Worm (Caenorhabditis elegans) whole organism, young adult: ENCODE data around the gene Y50E8A.5.

Source experiments
- B0261.1 ChIP-seq: sonication (generic microtip); optimal IDR thresholded peaks from 2 replicates; lab custom pipeline; 2016; ENCODE audit warnings: mild to moderate bottlenecking, missing genetic modification characterization, moderate library complexity, missing compliant biosample characterization
- C17E4.6 ChIP-seq: fragments of 200-800 bp; sonication (Bioruptor generic); IDR thresholded peaks from 2 replicates; pipeline ENCODE4 v1.3.6; 2022; ENCODE audit warnings: missing genetic modification reagents, missing genetic modification characterization, missing compliant biosample characterization
- F10E7.11 ChIP-seq: sonication (generic microtip); optimal IDR thresholded peaks from 2 replicates; lab custom pipeline; 2017; ENCODE audit warnings: mild to moderate bottlenecking, missing genetic modification characterization, moderate library complexity, missing compliant biosample characterization
- T07F8.4 ChIP-seq: sonication (generic microtip); optimal IDR thresholded peaks from 2 replicates; lab custom pipeline; 2016; ENCODE audit warnings: mild to moderate bottlenecking, missing genetic modification characterization, moderate library complexity, missing compliant biosample characterization
- T26A5.8 ChIP-seq: sonication (generic microtip); optimal IDR thresholded peaks from 2 replicates; lab custom pipeline; 2016; ENCODE audit warnings: missing genetic modification characterization, missing compliant biosample characterization
- Y53F4B.3 ChIP-seq: fragments of 200-800 bp; sonication (Bioruptor generic); IDR thresholded peaks from 2 replicates; pipeline ENCODE4 v1.3.6; 2022; ENCODE audit warnings: missing genetic modification reagents, missing genetic modification characterization, missing compliant biosample characterization
- ZK185.1 ChIP-seq: sonication (generic microtip); optimal IDR thresholded peaks from 2 replicates; lab custom pipeline; 2016; ENCODE audit warnings: mild to moderate bottlenecking, missing genetic modification characterization, missing compliant biosample characterization; ENCODE audit not compliant: poor library complexity, severe bottlenecking
- ama-1 ChIP-seq, 3 experiments: fragments of 150-350 bp in 1 of 3; sonication (generic microtip) in 2 of 3; optimal IDR thresholded peaks; 2 replicates each; lab custom pipeline; 2014 to 2018; ENCODE audit warnings: missing biosample characterization in 2 of 3, missing genetic modification characterization in 2 of 3, missing genetic modification reagents in 2 of 3
- attf-5 ChIP-seq: fragments of 200-800 bp; sonication (Bioruptor generic); optimal IDR thresholded peaks from 2 replicates; lab custom pipeline; 2018; ENCODE audit warnings: mild to moderate bottlenecking, missing genetic modification characterization, missing compliant biosample characterization
- attf-6 ChIP-seq: fragments of 200-800 bp; sonication (Bioruptor generic); IDR thresholded peaks from 2 replicates; pipeline ENCODE4 v1.3.6; 2022; ENCODE audit warnings: missing genetic modification reagents, missing genetic modification characterization, missing compliant biosample characterization
- bed-1 ChIP-seq: fragments of 200-800 bp; sonication (Bioruptor generic); IDR thresholded peaks from 2 replicates; pipeline ENCODE4 v1.3.6; 2022; ENCODE audit warnings: missing genetic modification reagents, missing genetic modification characterization, missing compliant biosample characterization
- ccch-3 ChIP-seq: fragments of 200-800 bp; sonication (Bioruptor generic); optimal IDR thresholded peaks from 2 replicates; lab custom pipeline; 2018; ENCODE audit warnings: mild to moderate bottlenecking, missing genetic modification characterization, missing compliant biosample characterization
- cebp-1 ChIP-seq, 2 experiments: fragments of 200-800 bp in 1 of 2; sonication (Bioruptor generic) in 1 of 2; sonication (generic microtip) in 1 of 2; IDR thresholded peaks in 1 of 2; optimal IDR thresholded peaks in 1 of 2; 2 replicates each; pipeline versions ENCODE4 v1.3.6 to Lab custom; 2017 to 2022; ENCODE audit warnings: missing compliant biosample characterization in 2 of 2, missing genetic modification characterization in 2 of 2, mild to moderate bottlenecking in 1 of 2, missing genetic modification reagents in 1 of 2, moderate library complexity in 1 of 2
- ceh-27 ChIP-seq: fragments of 200-800 bp; sonication (Bioruptor generic); optimal IDR thresholded peaks from 2 replicates; lab custom pipeline; 2018; ENCODE audit warnings: mild to moderate bottlenecking, missing genetic modification characterization, moderate library complexity, missing compliant biosample characterization
- dox-1 ChIP-seq: fragments of 200-800 bp; sonication (Bioruptor generic); IDR thresholded peaks from 2 replicates; pipeline ENCODE4 v1.3.6; 2022; ENCODE audit warnings: missing genetic modification reagents, missing genetic modification characterization, missing compliant biosample characterization
- ekl-4 ChIP-seq: fragments of 200-800 bp; sonication (Bioruptor generic); IDR thresholded peaks from 2 replicates; pipeline ENCODE4 v1.3.6; 2022; ENCODE audit warnings: missing genetic modification reagents, missing genetic modification characterization, missing compliant biosample characterization
- ets-4 ChIP-seq: fragments of 200-800 bp; sonication (Bioruptor generic); optimal IDR thresholded peaks from 2 replicates; lab custom pipeline; 2018; ENCODE audit warnings: mild to moderate bottlenecking, missing genetic modification characterization, missing compliant biosample characterization
- hmg-1.2 ChIP-seq: fragments of 200-800 bp; sonication (Bioruptor generic); IDR thresholded peaks from 2 replicates; pipeline ENCODE4 v1.3.6; 2022; ENCODE audit warnings: missing genetic modification reagents, missing genetic modification characterization, missing compliant biosample characterization
- lag-1 ChIP-seq: fragments of 200-800 bp; sonication (Bioruptor generic); IDR thresholded peaks from 2 replicates; pipeline ENCODE4 v1.3.6; 2022; ENCODE audit warnings: missing genetic modification reagents, missing genetic modification characterization, missing compliant biosample characterization
- let-526 ChIP-seq: fragments of 200-800 bp; sonication (Bioruptor generic); IDR thresholded peaks from 2 replicates; pipeline ENCODE4 v1.3.6; 2022; ENCODE audit warnings: missing genetic modification reagents, missing genetic modification characterization, missing compliant biosample characterization
- let-607 ChIP-seq, 2 experiments: fragments of 200-800 bp in 1 of 2; sonication (Bioruptor generic) in 1 of 2; sonication (generic microtip) in 1 of 2; optimal IDR thresholded peaks; 2 replicates each; lab custom pipeline; 2016 to 2018; ENCODE audit warnings: mild to moderate bottlenecking in 2 of 2, missing compliant biosample characterization in 2 of 2, missing genetic modification characterization in 2 of 2, moderate library complexity in 2 of 2, missing genotype in 1 of 2
- lin-26 ChIP-seq: fragments of 200-800 bp; sonication (Bioruptor generic); IDR thresholded peaks from 2 replicates; pipeline ENCODE4 v1.3.6; 2022; ENCODE audit warnings: missing genetic modification reagents, missing genetic modification characterization, missing compliant biosample characterization
- lir-1 ChIP-seq: fragments of 200-800 bp; sonication (Bioruptor generic); conservative IDR thresholded peaks from 2 replicates; pipeline ENCODE4 v1.3.6; 2022; ENCODE audit warnings: missing genetic modification reagents, missing genetic modification characterization, missing compliant biosample characterization
- madf-10 ChIP-seq: sonication (generic microtip); optimal IDR thresholded peaks from 2 replicates; lab custom pipeline; 2016; ENCODE audit warnings: mild to moderate bottlenecking, missing genetic modification characterization, missing compliant biosample characterization
- mxl-1 ChIP-seq: sonication (generic microtip); optimal IDR thresholded peaks from 2 replicates; lab custom pipeline; 2016; ENCODE audit warnings: missing genetic modification characterization, missing compliant biosample characterization
- nhr-27 ChIP-seq: fragments of 200-800 bp; sonication (Bioruptor generic); optimal IDR thresholded peaks from 2 replicates; lab custom pipeline; 2018; ENCODE audit warnings: mild to moderate bottlenecking, missing genetic modification characterization, moderate library complexity, missing compliant biosample characterization
- nhr-80 ChIP-seq: sonication (generic microtip); optimal IDR thresholded peaks from 2 replicates; lab custom pipeline; 2016; ENCODE audit warnings: missing genetic modification characterization, missing compliant biosample characterization
- pbrm-1 ChIP-seq: fragments of 200-800 bp; sonication (Bioruptor generic); IDR thresholded peaks from 2 replicates; pipeline ENCODE4 v1.3.6; 2022; ENCODE audit warnings: missing genetic modification reagents, missing genetic modification characterization, missing compliant biosample characterization
- rec-8 ChIP-seq, 2 experiments: sonication (generic microtip); optimal IDR thresholded peaks; 2 replicates each; lab custom pipeline; 2016; ENCODE audit warnings: mild to moderate bottlenecking in 2 of 2, missing genetic modification characterization in 2 of 2, missing genetic modification reagents in 2 of 2, missing genotype in 2 of 2, missing biosample characterization in 1 of 2, missing compliant biosample characterization in 1 of 2, moderate library complexity in 1 of 2
- sdz-38 ChIP-seq: sonication (generic microtip); optimal IDR thresholded peaks from 2 replicates; lab custom pipeline; 2016; ENCODE audit warnings: missing genotype, missing genetic modification characterization, missing compliant biosample characterization
- sea-2 ChIP-seq: fragments of 200-800 bp; sonication (Bioruptor generic); IDR thresholded peaks from 2 replicates; pipeline ENCODE4 v1.3.6; 2022; ENCODE audit warnings: missing genetic modification characterization, missing compliant biosample characterization
- snpc-3.4 ChIP-seq: sonication (generic microtip); optimal IDR thresholded peaks from 2 replicates; lab custom pipeline; 2017; ENCODE audit warnings: missing genetic modification characterization, mild to moderate bottlenecking, missing compliant biosample characterization, antibody characterized with exemption, moderate library complexity, missing genotype, missing genetic modification reagents
- unc-130 ChIP-seq: sonication (generic microtip); optimal IDR thresholded peaks from 2 replicates; lab custom pipeline; 2016; ENCODE audit warnings: missing genetic modification reagents, missing genetic modification characterization, missing compliant biosample characterization
- unc-62 ChIP-seq: fragments of 150-350 bp; optimal IDR thresholded peaks from 2 replicates; lab custom pipeline; 2014; ENCODE audit warnings: missing biosample characterization, missing genetic modification reagents, missing genetic modification characterization
- ztf-3 ChIP-seq: fragments of 200-800 bp; sonication (Bioruptor generic); optimal IDR thresholded peaks from 2 replicates; lab custom pipeline; 2018; ENCODE audit warnings: mild to moderate bottlenecking, missing genetic modification characterization, missing compliant biosample characterization
- ztf-6 ChIP-seq: fragments of 200-800 bp; sonication (Bioruptor generic); IDR thresholded peaks from 2 replicates; pipeline ENCODE4 v1.3.6; 2022; ENCODE audit warnings: missing genetic modification reagents, missing genetic modification characterization, missing compliant biosample characterization

Y50E8A.5 gene

ce11 chrV:14779644-14780043 is 42.9 kb upstream of the Y50E8A.5 start, which contains the start of the genes scrm-7 and Y50E8A.10:
Gene scrm-7 (minus strand): TSS chrV:14779744.
Gene Y50E8A.10 (plus strand): TSS chrV:14779996.
- TF ChIP-seq T26A5.8 (tag; lab: Kevin White, UChicago) (no peak), sdz-38 (tag; lab: Kevin White, UChicago) (no peak), dox-1 (GFP tag; lab: Robert Waterston, UW) (no peak), rec-8 (tag; optimal IDR thresholded peaks at IDR 0.05; lab: Kevin White, UChicago) (no peak), B0261.1 (tag; lab: Kevin White, UChicago) (no peak), ZK185.1 (tag; lab: Kevin White, UChicago) (no peak), bed-1 (GFP tag; lab: Robert Waterston, UW) (no peak), C17E4.6 (no peak), sea-2 (GFP tag; lab: Robert Waterston, UW) (no peak), ets-4 (GFP tag; lab: Kevin White, UChicago) (no peak), hmg-1.2 (GFP tag; lab: Robert Waterston, UW) (no peak), ceh-27 (GFP tag; lab: Kevin White, UChicago) (no peak), pbrm-1 (GFP tag; lab: Robert Waterston, UW) (no peak), nhr-80 (tag; lab: Kevin White, UChicago) (no peak), attf-6 (GFP tag; lab: Robert Waterston, UW) (no peak), Y53F4B.3 (no peak), ccch-3 (GFP tag; lab: Kevin White, UChicago) (no peak), ama-1 (optimal IDR thresholded peaks at IDR 0.05; lab: Kevin White, UChicago) (no peak), ama-1 (GFP tag; optimal IDR thresholded peaks at IDR 0.05; lab: Kevin White, UChicago) (no peak), let-607 (tag; optimal IDR thresholded peaks at IDR 0.05; lab: Kevin White, UChicago) (no peak)

- TF ChIP-seq madf-10 (no peak), unc-62 (GFP tag; lab: Kevin White, UChicago) (peak; percentile 14), dox-1 (GFP tag; lab: Robert Waterston, UW) (peak; percentile 19; the same call in 1 of the 2 replicates), attf-5 (GFP tag; lab: Kevin White, UChicago) (peak; percentile 34), cebp-1 (GFP tag; IDR thresholded peaks at IDR 0.05; lab: Robert Waterston, UW) (peak; percentile 59; the same call in 1 of the 2 replicates), cebp-1 (tag; optimal IDR thresholded peaks at IDR 0.05; lab: Kevin White, UChicago) (peak; percentile 74), nhr-80 (tag; lab: Kevin White, UChicago) (peak; percentile 28), F10E7.11 (no peak)
These were observed 36.3 kb upstream of the Y50E8A.5 start, which contains the start of gene haf-7 for ce11 chrV:14773048-14773447. Gene haf-7 (plus strand): TSS chrV:14773258.

ce11 chrV:14763582-14763981 is 26.8 kb upstream of the Y50E8A.5 start:
- TF ChIP-seq nhr-27 (tag; lab: Kevin White, UChicago): no peak
- no peak for TF ChIP-seq ekl-4 (GFP tag; lab: Robert Waterston, UW)
- TF ChIP-seq attf-5 (GFP tag; lab: Kevin White, UChicago): no peak
- no peak for TF ChIP-seq cebp-1 (GFP tag; IDR thresholded peaks at IDR 0.05; lab: Robert Waterston, UW)
- TF ChIP-seq cebp-1 (tag; optimal IDR thresholded peaks at IDR 0.05; lab: Kevin White, UChicago): no peak
- TF ChIP-seq let-526 (GFP tag; lab: Robert Waterston, UW): no peak
- no peak for TF ChIP-seq lag-1
- TF ChIP-seq mxl-1 (tag; lab: Kevin White, UChicago): no peak
- TF ChIP-seq T07F8.4 (tag; lab: Kevin White, UChicago): no peak
- no peak for TF ChIP-seq snpc-3.4 (tag; lab: Kevin White, UChicago)
- no peak for TF ChIP-seq lin-26 (GFP tag; lab: Robert Waterston, UW)
- no peak for TF ChIP-seq ztf-3 (GFP tag; lab: Kevin White, UChicago)
- TF ChIP-seq pbrm-1 (GFP tag; lab: Robert Waterston, UW): no peak
- TF ChIP-seq unc-130 (GFP tag; lab: Kevin White, UChicago): no peak
- TF ChIP-seq hmg-1.2 (GFP tag; lab: Robert Waterston, UW): no peak
- no peak for TF ChIP-seq nhr-80 (tag; lab: Kevin White, UChicago)
- TF ChIP-seq ztf-6 (GFP tag; lab: Robert Waterston, UW): no peak
- TF ChIP-seq ama-1 (optimal IDR thresholded peaks at IDR 0.05; lab: Kevin White, UChicago): no peak
- TF ChIP-seq ama-1 (GFP tag; optimal IDR thresholded peaks at IDR 0.05; lab: Kevin White, UChicago): no peak
- TF ChIP-seq lir-1: no peak
